Fruit fly (Drosophila melanogaster) Kc167 (cell line): ENCODE data around the gene ebo.

Experiments
- Myc ChIP-seq: fragments of >200 bp; optimal IDR thresholded peaks from 2 replicates; lab custom pipeline; 2017; ENCODE audit warnings: missing external identifiers
- Sin3A ChIP-seq: fragments of >200 bp; optimal IDR thresholded peaks from 2 replicates; lab custom pipeline; 2018; ENCODE audit warnings: missing external identifiers
- h ChIP-seq: fragments of >200 bp; optimal IDR thresholded peaks from 3 replicates; lab custom pipeline; 2018; ENCODE audit warnings: missing external identifiers
- psq ChIP-seq: fragments of >200 bp; optimal IDR thresholded peaks from 2 replicates; lab custom pipeline; 2017; ENCODE audit warnings: missing external identifiers
- ttk ChIP-seq: sonication (Bioruptor generic); optimal IDR thresholded peaks from 2 replicates; lab custom pipeline; 2017; ENCODE audit warnings: missing external identifiers

- no peak for TF ChIP-seq h
- no peak for TF ChIP-seq ttk (lab: Kevin White, UChicago)
- TF ChIP-seq Myc (lab: Kevin White, UChicago), result no peak
- no peak for TF ChIP-seq Sin3A
- TF ChIP-seq psq (lab: Kevin White, UChicago), result no peak
Observed at dm6 chrX:469235-469634, 7.1 kb downstream of the ebo start, which contains the start of gene Cyp4g1.
